Fruit fly (Drosophila melanogaster) whole organism, embryonic: Measurements from ENCODE around the gene COX7AL2.

Source experiments
- Atf-2 ChIP-seq: fragments of 200-800 bp; sonication (Bioruptor generic); optimal IDR thresholded peaks from 2 replicates; lab custom pipeline; 2016; ENCODE audit warnings: missing biosample characterization, missing genetic modification characterization
- Atf6 ChIP-seq: fragments of 200-800 bp; sonication (Bioruptor generic); IDR thresholded peaks from 2 replicates; pipeline ENCODE4 v1.3.6; 2022; ENCODE audit warnings: missing biosample characterization, missing genetic modification characterization
- Bgb ChIP-seq: fragments of 200-800 bp; sonication (Bioruptor generic); IDR thresholded peaks from 2 replicates; pipeline ENCODE4 v1.3.6; 2022; ENCODE audit warnings: missing biosample characterization, missing genetic modification characterization; ENCODE audit not compliant: partially characterized antibody
- CG10431 ChIP-seq: fragments of 200-800 bp; sonication (Bioruptor generic); optimal IDR thresholded peaks from 3 replicates; lab custom pipeline; 2018; ENCODE audit warnings: missing biosample characterization, mild to moderate bottlenecking, missing genetic modification characterization
- CG12104 ChIP-seq: fragments of 200-800 bp; sonication (Bioruptor generic); optimal IDR thresholded peaks from 3 replicates; lab custom pipeline; 2016; ENCODE audit warnings: missing biosample characterization, missing genetic modification characterization
- CG12219 ChIP-seq: fragments of 200-800 bp; sonication (Bioruptor generic); optimal IDR thresholded peaks from 3 replicates; lab custom pipeline; 2018; ENCODE audit warnings: missing biosample characterization, mild to moderate bottlenecking, missing genetic modification characterization
- CG12299 ChIP-seq: fragments of 200-800 bp; sonication (Bioruptor generic); optimal IDR thresholded peaks from 2 replicates; lab custom pipeline; 2018; ENCODE audit warnings: missing biosample characterization, mild to moderate bottlenecking, missing genetic modification characterization
- CG14441 ChIP-seq: fragments of 200-800 bp; sonication (Bioruptor generic); IDR thresholded peaks from 2 replicates; pipeline ENCODE4 v1.3.6; 2022; ENCODE audit warnings: missing biosample characterization, missing genetic modification characterization
- CG15601 ChIP-seq: fragments of 200-800 bp; sonication (Bioruptor generic); optimal IDR thresholded peaks from 3 replicates; lab custom pipeline; 2019; ENCODE audit warnings: missing biosample characterization, mild to moderate bottlenecking, missing genetic modification characterization, moderate library complexity
- CG1647 ChIP-seq: fragments of 200-800 bp; sonication (Bioruptor generic); optimal IDR thresholded peaks from 3 replicates; lab custom pipeline; 2016; ENCODE audit warnings: missing biosample characterization, missing genetic modification characterization
- CG16815 ChIP-seq: fragments of 200-800 bp; sonication (Bioruptor generic); optimal IDR thresholded peaks from 3 replicates; lab custom pipeline; 2017; ENCODE audit warnings: missing biosample characterization, mild to moderate bottlenecking, missing genetic modification characterization
- CG17802 ChIP-seq: fragments of 200-800 bp; sonication (Bioruptor generic); optimal IDR thresholded peaks from 2 replicates; lab custom pipeline; 2018; ENCODE audit warnings: missing biosample characterization, mild to moderate bottlenecking, missing genetic modification characterization, moderate library complexity
- CG18619 ChIP-seq: fragments of 200-800 bp; sonication (Bioruptor generic); optimal IDR thresholded peaks from 3 replicates; lab custom pipeline; 2017; ENCODE audit warnings: missing biosample characterization, mild to moderate bottlenecking, missing genetic modification characterization
- CG30020 ChIP-seq: fragments of 200-800 bp; optimal IDR thresholded peaks from 2 replicates; lab custom pipeline; 2019; ENCODE audit warnings: missing biosample characterization, mild to moderate bottlenecking, missing genetic modification characterization, moderate library complexity
- CG31365 ChIP-seq: fragments of 200-800 bp; sonication (Bioruptor generic); optimal IDR thresholded peaks from 2 replicates; lab custom pipeline; 2018; ENCODE audit warnings: missing biosample characterization, mild to moderate bottlenecking, missing genetic modification characterization
- CG3281 ChIP-seq: fragments of 200-800 bp; sonication (Bioruptor generic); optimal IDR thresholded peaks from 3 replicates; lab custom pipeline; 2017; ENCODE audit warnings: missing biosample characterization, mild to moderate bottlenecking, missing genetic modification characterization
- CG6791 ChIP-seq: fragments of 200-800 bp; sonication (Bioruptor generic); IDR thresholded peaks from 3 replicates; pipeline ENCODE4 v1.3.6; 2022; ENCODE audit warnings: missing biosample characterization, missing genetic modification characterization; ENCODE audit not compliant: partially characterized antibody
- CG7357 ChIP-seq: fragments of 200-800 bp; sonication (Bioruptor generic); IDR thresholded peaks from 3 replicates; pipeline ENCODE4 v1.3.6; 2022; ENCODE audit warnings: missing biosample characterization, missing genetic modification characterization
- CG7987 ChIP-seq: fragments of 200-800 bp; sonication (Bioruptor generic); optimal IDR thresholded peaks from 2 replicates; lab custom pipeline; 2018; ENCODE audit warnings: missing biosample characterization, mild to moderate bottlenecking, missing genetic modification characterization, moderate library complexity
- CG8089 ChIP-seq: fragments of 200-800 bp; sonication (Bioruptor generic); optimal IDR thresholded peaks from 3 replicates; lab custom pipeline; 2016; ENCODE audit warnings: missing biosample characterization, missing genetic modification characterization
- CoRest ChIP-seq: fragments of 200-800 bp; sonication (Bioruptor generic); optimal IDR thresholded peaks from 3 replicates; lab custom pipeline; 2018; ENCODE audit warnings: missing biosample characterization, mild to moderate bottlenecking, missing genetic modification characterization, moderate library complexity
- Dbx ChIP-seq: fragments of 200-800 bp; sonication (Bioruptor generic); IDR thresholded peaks from 3 replicates; pipeline ENCODE4 v1.3.6; 2022; ENCODE audit warnings: missing biosample characterization, missing genetic modification characterization
- Deaf1 ChIP-seq: fragments of 200-800 bp; optimal IDR thresholded peaks from 3 replicates; lab custom pipeline; 2019; ENCODE audit warnings: missing biosample characterization, mild to moderate bottlenecking, missing genetic modification characterization, moderate library complexity
- Drgx ChIP-seq: fragments of 200-800 bp; sonication (Bioruptor generic); IDR thresholded peaks from 2 replicates; pipeline ENCODE4 v1.3.6; 2022; ENCODE audit warnings: missing biosample characterization, missing genetic modification characterization
- E2f1 ChIP-seq: fragments of 200-800 bp; sonication (Bioruptor generic); IDR thresholded peaks from 2 replicates; pipeline ENCODE4 v1.3.6; 2022; ENCODE audit warnings: missing biosample characterization, missing genetic modification characterization
- HmgZ ChIP-seq: fragments of 200-800 bp; sonication (Bioruptor generic); optimal IDR thresholded peaks from 2 replicates; lab custom pipeline; 2018; ENCODE audit warnings: missing biosample characterization, mild to moderate bottlenecking, missing genetic modification characterization
- Hmx ChIP-seq: fragments of 200-800 bp; sonication (Bioruptor generic); optimal IDR thresholded peaks from 2 replicates; lab custom pipeline; 2016; ENCODE audit warnings: missing biosample characterization, missing genetic modification characterization
- NC2α ChIP-seq: fragments of 200-800 bp; sonication (Bioruptor generic); optimal IDR thresholded peaks from 2 replicates; lab custom pipeline; 2016; ENCODE audit warnings: missing biosample characterization, missing genetic modification characterization
- Rx ChIP-seq: fragments of 200-800 bp; sonication (Bioruptor generic); IDR thresholded peaks from 2 replicates; pipeline ENCODE4 v1.3.6; 2022; ENCODE audit warnings: missing biosample characterization, missing genetic modification characterization
- Sry-β ChIP-seq: fragments of 200-800 bp; sonication (Bioruptor generic); optimal IDR thresholded peaks from 2 replicates; lab custom pipeline; 2018; ENCODE audit warnings: missing biosample characterization, mild to moderate bottlenecking, missing genetic modification characterization, moderate library complexity
- bowl ChIP-seq: fragments of 200-800 bp; sonication (Bioruptor generic); IDR thresholded peaks from 2 replicates; pipeline ENCODE4 v1.3.6; 2022; ENCODE audit warnings: missing biosample characterization, missing genetic modification characterization
- bsh ChIP-seq, 2 experiments: fragments of 200-800 bp; sonication (Bioruptor generic); optimal IDR thresholded peaks; 2 replicates each; lab custom pipeline; 2017 to 2018; ENCODE audit warnings: mild to moderate bottlenecking in 2 of 2, missing biosample characterization in 2 of 2, missing genetic modification characterization in 2 of 2, moderate library complexity in 1 of 2
- crol ChIP-seq: fragments of 200-800 bp; sonication (Bioruptor generic); IDR thresholded peaks from 2 replicates; pipeline ENCODE4 v1.3.6; 2022; ENCODE audit warnings: missing biosample characterization, missing genetic modification characterization
- cwo ChIP-seq: fragments of 200-800 bp; sonication (Bioruptor generic); optimal IDR thresholded peaks from 3 replicates; lab custom pipeline; 2017; ENCODE audit warnings: missing biosample characterization, missing genetic modification characterization, mild to moderate bottlenecking, moderate library complexity, missing genetic modification reagents
- dmrt11E ChIP-seq: fragments of 200-800 bp; sonication (Bioruptor generic); optimal IDR thresholded peaks from 3 replicates; lab custom pipeline; 2018; ENCODE audit warnings: missing biosample characterization, mild to moderate bottlenecking, missing genetic modification characterization, moderate library complexity
- jing ChIP-seq: fragments of 200-800 bp; sonication (Bioruptor generic); optimal IDR thresholded peaks from 2 replicates; lab custom pipeline; 2018; ENCODE audit warnings: missing biosample characterization, mild to moderate bottlenecking, missing genetic modification characterization
- lov ChIP-seq, 2 experiments: fragments of 200-800 bp in 1 of 2; fragments of >200 bp in 1 of 2; sonication (Bioruptor generic) in 1 of 2; IDR thresholded peaks in 1 of 2; optimal IDR thresholded peaks in 1 of 2; 2 replicates in 1 of 2; 3 replicates in 1 of 2; pipeline versions ENCODE4 v1.3.6 to Lab custom; 2017 to 2022; ENCODE audit warnings: missing biosample characterization in 1 of 2, missing genetic modification characterization in 1 of 2
- nerfin-2 ChIP-seq: fragments of 200-800 bp; sonication (Bioruptor generic); IDR thresholded peaks from 2 replicates; pipeline ENCODE4 v1.3.6; 2022; ENCODE audit warnings: missing biosample characterization, missing genetic modification characterization; ENCODE audit not compliant: partially characterized antibody
- nom ChIP-seq: fragments of 200-800 bp; sonication (Bioruptor generic); optimal IDR thresholded peaks from 2 replicates; lab custom pipeline; 2017; ENCODE audit warnings: missing biosample characterization, missing genetic modification characterization, mild to moderate bottlenecking, moderate library complexity, missing genetic modification reagents
- p53 ChIP-seq: fragments of 200-800 bp; sonication (Bioruptor generic); optimal IDR thresholded peaks from 2 replicates; lab custom pipeline; 2016; ENCODE audit warnings: missing biosample characterization, missing genetic modification characterization
- peb ChIP-seq: fragments of 200-800 bp; sonication (Bioruptor generic); IDR thresholded peaks from 2 replicates; pipeline ENCODE4 v1.3.6; 2022; ENCODE audit warnings: missing biosample characterization, missing genetic modification characterization
- run ChIP-seq: fragments of 200-800 bp; sonication (Bioruptor generic); optimal IDR thresholded peaks from 3 replicates; lab custom pipeline; 2018; ENCODE audit warnings: missing biosample characterization, mild to moderate bottlenecking, missing genetic modification characterization
- schlank ChIP-seq: fragments of 200-800 bp; sonication (Bioruptor generic); optimal IDR thresholded peaks from 2 replicates; lab custom pipeline; 2018; ENCODE audit warnings: missing biosample characterization, mild to moderate bottlenecking, missing genetic modification characterization
- sqz ChIP-seq: fragments of 200-800 bp; sonication (Bioruptor generic); optimal IDR thresholded peaks from 3 replicates; lab custom pipeline; 2018; ENCODE audit warnings: missing biosample characterization, mild to moderate bottlenecking, missing genetic modification characterization
- tll ChIP-seq, 2 experiments: fragments of 200-800 bp in 1 of 2; fragments of >200 bp in 1 of 2; sonication (Bioruptor generic) in 1 of 2; optimal IDR thresholded peaks; 2 replicates each; lab custom pipeline; 2017 to 2019; ENCODE audit warnings: missing biosample characterization in 2 of 2, missing genetic modification characterization in 2 of 2, mild to moderate bottlenecking in 1 of 2, moderate library complexity in 1 of 2
- z ChIP-seq: fragments of 200-800 bp; sonication (Bioruptor generic); IDR thresholded peaks from 3 replicates; pipeline ENCODE4 v1.3.6; 2022; ENCODE audit warnings: missing biosample characterization, missing genetic modification characterization

The COX7AL2 gene

dm6 chr2L:2161244-2162243 is 36.2 kb downstream of the COX7AL2 start (continued):
- TF ChIP-seq HmgZ = no peak
- TF ChIP-seq Sry-β (GFP tag; lab: Kevin White, UChicago) = no peak
- peak; percentile 37 for TF ChIP-seq Hmx (GFP tag; lab: Kevin White, UChicago)
- TF ChIP-seq lov (optimal IDR thresholded peaks at IDR 0.05; lab: Kevin White, UChicago) = no peak
- 0 out of 3 replicates have a peak, but pooled peaks have one; percentile 52 for TF ChIP-seq lov (GFP tag; IDR thresholded peaks at IDR 0.05; lab: Robert Waterston, UW)
- peak; percentile 3 for TF ChIP-seq CG12104 (GFP tag; lab: Kevin White, UChicago)
- TF ChIP-seq CG1647 (GFP tag; lab: Kevin White, UChicago) = no peak
- no peak for TF ChIP-seq CG30020 (tag; lab: Kevin White, UChicago)
- TF ChIP-seq jing (GFP tag; lab: Kevin White, UChicago) = no peak
- no peak for TF ChIP-seq schlank (tag; lab: Kevin White, UChicago)
- TF ChIP-seq dmrt11E (tag; lab: Kevin White, UChicago) = peak; percentile 53
- TF ChIP-seq run = no peak
- TF ChIP-seq tll (GFP tag; optimal IDR thresholded peaks at IDR 0.05; lab: Kevin White, UChicago) = no peak
- TF ChIP-seq Dbx (GFP tag; lab: Robert Waterston, UW) = no peak
- TF ChIP-seq CG10431 (GFP tag; lab: Kevin White, UChicago) = no peak
- 0 out of 3 replicates have a peak, but pooled peaks have one; percentile 26 for TF ChIP-seq CG6791 (GFP tag; lab: Robert Waterston, UW)
- TF ChIP-seq CG14441 (GFP tag; lab: Robert Waterston, UW) = no peak
- TF ChIP-seq sqz (GFP tag; lab: Kevin White, UChicago) = peak; percentile 94
- TF ChIP-seq CG12219 (GFP tag; lab: Kevin White, UChicago) = no peak
- no peak for TF ChIP-seq CG12299 (tag; lab: Kevin White, UChicago)
- TF ChIP-seq Atf-2 (GFP tag; lab: Kevin White, UChicago) = peak; percentile 58
- peak; percentile 33 to 36 for TF ChIP-seq bsh (GFP tag; optimal IDR thresholded peaks at IDR 0.05; lab: Kevin White, UChicago)
- no peak for TF ChIP-seq bowl (GFP tag; lab: Robert Waterston, UW)
- TF ChIP-seq Rx (GFP tag; lab: Robert Waterston, UW) = peak; percentile 58
- no peak for TF ChIP-seq peb (GFP tag; lab: Robert Waterston, UW)
- peak; percentile 45 for TF ChIP-seq CG15601
- TF ChIP-seq CoRest (tag; lab: Kevin White, UChicago) = peak; percentile 70
- peak; percentile 20 for TF ChIP-seq cwo (GFP tag; lab: Kevin White, UChicago)
- no peak for TF ChIP-seq CG7357 (GFP tag; lab: Robert Waterston, UW)
- TF ChIP-seq nom = peak; percentile 62
- peak; percentile 63 for TF ChIP-seq CG18619 (GFP tag; lab: Kevin White, UChicago)
- no peak for TF ChIP-seq CG7987 (GFP tag; lab: Kevin White, UChicago)
- TF ChIP-seq Atf6 = peak; percentile 41; the same call in 1 of the 2 replicates
- TF ChIP-seq Bgb (GFP tag; lab: Robert Waterston, UW) = no peak; the same call in 1 of the 2 replicates
- TF ChIP-seq CG3281 (GFP tag; lab: Kevin White, UChicago) = peak; percentile 42
- no peak for TF ChIP-seq nerfin-2 (GFP tag; lab: Robert Waterston, UW)
- peak; percentile 86 for TF ChIP-seq Deaf1
- peak; percentile 100 for TF ChIP-seq crol (GFP tag; lab: Robert Waterston, UW)
- TF ChIP-seq NC2α (GFP tag; lab: Kevin White, UChicago) = no peak
- TF ChIP-seq CG17802 (tag; lab: Kevin White, UChicago) = no peak
- no peak for TF ChIP-seq E2f1 (GFP tag; lab: Robert Waterston, UW)
- no peak for TF ChIP-seq CG31365
- TF ChIP-seq z (GFP tag; lab: Robert Waterston, UW) = peak; percentile 32; the same call in 1 of the 3 replicates
- peak; percentile 19 for TF ChIP-seq CG8089 (GFP tag; lab: Kevin White, UChicago)
- no peak for TF ChIP-seq p53 (GFP tag; lab: Kevin White, UChicago)
- peak; percentile 76 for TF ChIP-seq CG16815 (GFP tag; lab: Kevin White, UChicago)
- TF ChIP-seq Drgx (GFP tag; lab: Robert Waterston, UW) = 0 out of 2 replicates have a peak, but pooled peaks have one; percentile 21
